Fruit fly (Drosophila melanogaster) whole organism, embryonic: ENCODE results near the gene dome.

Experiments used
- Adf1 ChIP-seq: fragments of 200-800 bp; sonication (Bioruptor generic); IDR thresholded peaks from 2 replicates; pipeline ENCODE4 v1.3.6; 2022; ENCODE audit warnings: missing biosample characterization, missing genetic modification characterization
- CG1024 ChIP-seq: fragments of 200-800 bp; sonication (Bioruptor generic); IDR thresholded peaks from 2 replicates; pipeline ENCODE4 v1.3.6; 2022; ENCODE audit warnings: missing biosample characterization, missing genetic modification characterization
- CG10321 ChIP-seq: fragments of 200-800 bp; sonication (Bioruptor generic); IDR thresholded peaks from 2 replicates; pipeline ENCODE4 v1.3.6; 2022; ENCODE audit warnings: missing biosample characterization, missing genetic modification characterization
- CG10366 ChIP-seq: fragments of 200-800 bp; sonication (Bioruptor generic); IDR thresholded peaks from 2 replicates; pipeline ENCODE4 v1.3.6; 2022; ENCODE audit warnings: missing biosample characterization, missing genetic modification characterization
- CG12071 ChIP-seq: fragments of 200-800 bp; sonication (Bioruptor generic); optimal IDR thresholded peaks from 3 replicates; lab custom pipeline; 2018; ENCODE audit warnings: missing biosample characterization, mild to moderate bottlenecking, missing genetic modification characterization
- CG12219 ChIP-seq: fragments of 200-800 bp; sonication (Bioruptor generic); optimal IDR thresholded peaks from 3 replicates; lab custom pipeline; 2018; ENCODE audit warnings: missing biosample characterization, mild to moderate bottlenecking, missing genetic modification characterization
- CG1233 ChIP-seq: fragments of 200-800 bp; sonication (Bioruptor generic); optimal IDR thresholded peaks from 4 replicates; lab custom pipeline; 2018; ENCODE audit warnings: missing biosample characterization, mild to moderate bottlenecking, missing genetic modification characterization
- CG1832 ChIP-seq: fragments of 200-800 bp; sonication (Bioruptor generic); optimal IDR thresholded peaks from 2 replicates; lab custom pipeline; 2017; ENCODE audit warnings: missing biosample characterization, mild to moderate bottlenecking, missing genetic modification characterization, inconsistent platforms
- CG18476 ChIP-seq: fragments of 200-800 bp; sonication (Bioruptor generic); optimal IDR thresholded peaks from 2 replicates; lab custom pipeline; 2016; ENCODE audit warnings: missing biosample characterization, mild to moderate bottlenecking, missing genetic modification characterization
- CG3065 ChIP-seq: fragments of 200-800 bp; sonication (Bioruptor generic); optimal IDR thresholded peaks from 2 replicates; lab custom pipeline; 2016; ENCODE audit warnings: missing biosample characterization, missing genetic modification characterization
- CG3726 ChIP-seq: fragments of 200-800 bp; sonication (Bioruptor generic); IDR thresholded peaks from 3 replicates; pipeline ENCODE4, ENCODE4 v1.3.6; 2022; ENCODE audit warnings: missing biosample characterization, missing genetic modification characterization
- CG4360 ChIP-seq: fragments of 200-800 bp; sonication (Bioruptor generic); IDR thresholded peaks from 2 replicates; pipeline ENCODE4 v1.3.6; 2022; ENCODE audit warnings: missing biosample characterization, missing genetic modification characterization
- CG6175 ChIP-seq: fragments of 200-800 bp; sonication (Bioruptor generic); IDR thresholded peaks from 3 replicates; pipeline ENCODE4 v1.3.6; 2022; ENCODE audit warnings: missing biosample characterization, missing genetic modification characterization
- CG6791 ChIP-seq: fragments of 200-800 bp; sonication (Bioruptor generic); IDR thresholded peaks from 3 replicates; pipeline ENCODE4 v1.3.6; 2022; ENCODE audit warnings: missing biosample characterization, missing genetic modification characterization; ENCODE audit not compliant: partially characterized antibody
- CG8089 ChIP-seq: fragments of 200-800 bp; sonication (Bioruptor generic); optimal IDR thresholded peaks from 3 replicates; lab custom pipeline; 2016; ENCODE audit warnings: missing biosample characterization, missing genetic modification characterization
- CG8478 ChIP-seq: fragments of >200 bp; optimal IDR thresholded peaks from 2 replicates; lab custom pipeline; 2018
- Dip3 ChIP-seq: fragments of 200-800 bp; sonication (Bioruptor generic); optimal IDR thresholded peaks from 3 replicates; lab custom pipeline; 2016; ENCODE audit warnings: missing biosample characterization, missing genetic modification characterization
- Dll ChIP-seq: fragments of 200-800 bp; sonication (Bioruptor generic); IDR thresholded peaks from 4 replicates; pipeline ENCODE4 v1.3.6; 2022; ENCODE audit warnings: missing biosample characterization, missing genetic modification characterization; ENCODE audit not compliant: partially characterized antibody
- E2f2 ChIP-seq: fragments of 200-800 bp; sonication (Bioruptor generic); IDR thresholded peaks from 2 replicates; pipeline ENCODE4 v1.3.6; 2022; ENCODE audit warnings: missing biosample characterization, missing genetic modification characterization
- GATAe ChIP-seq: fragments of 200-800 bp; sonication (Bioruptor generic); conservative IDR thresholded peaks from 2 replicates; pipeline ENCODE4 v1.3.6; 2022; ENCODE audit warnings: missing biosample characterization, missing genetic modification characterization
- HHEX ChIP-seq: fragments of 200-800 bp; sonication (Bioruptor generic); optimal IDR thresholded peaks from 3 replicates; lab custom pipeline; 2017; ENCODE audit warnings: missing biosample characterization, mild to moderate bottlenecking, missing genetic modification characterization, missing genetic modification reagents
- HLH4C ChIP-seq: fragments of 200-800 bp; sonication (Bioruptor generic); IDR thresholded peaks from 3 replicates; pipeline ENCODE4 v1.3.6; 2022; ENCODE audit warnings: missing biosample characterization, missing genetic modification characterization; ENCODE audit not compliant: partially characterized antibody
- HmgD ChIP-seq: fragments of 200-800 bp; sonication (Bioruptor generic); optimal IDR thresholded peaks from 3 replicates; lab custom pipeline; 2016; ENCODE audit warnings: missing biosample characterization, missing genetic modification characterization
- HmgZ ChIP-seq: fragments of 200-800 bp; sonication (Bioruptor generic); optimal IDR thresholded peaks from 2 replicates; lab custom pipeline; 2018; ENCODE audit warnings: missing biosample characterization, mild to moderate bottlenecking, missing genetic modification characterization
- Hr78 ChIP-seq, 2 experiments: fragments of 200-800 bp in 1 of 2; fragments of >200 bp in 1 of 2; sonication (Bioruptor generic) in 1 of 2; optimal IDR thresholded peaks; 2 replicates each; lab custom pipeline; 2017 to 2019; ENCODE audit warnings: missing biosample characterization in 2 of 2, missing genetic modification characterization in 2 of 2, mild to moderate bottlenecking in 1 of 2, moderate library complexity in 1 of 2
- Lim3 ChIP-seq: fragments of 200-800 bp; sonication (Bioruptor generic); IDR thresholded peaks from 2 replicates; pipeline ENCODE4 v1.3.6; 2022; ENCODE audit warnings: missing biosample characterization, missing genetic modification characterization
- NC2β ChIP-seq: fragments of 200-800 bp; sonication (Bioruptor generic); optimal IDR thresholded peaks from 2 replicates; lab custom pipeline; 2016; ENCODE audit warnings: missing biosample characterization, missing genetic modification characterization
- NFAT ChIP-seq: fragments of 200-800 bp; sonication (Bioruptor generic); IDR thresholded peaks from 2 replicates; pipeline ENCODE4 v1.3.6; 2022; ENCODE audit warnings: missing biosample characterization, missing genetic modification characterization
- NK7.1 ChIP-seq: fragments of 200-800 bp; sonication (Bioruptor generic); optimal IDR thresholded peaks from 3 replicates; lab custom pipeline; 2016; ENCODE audit warnings: missing biosample characterization, missing genetic modification characterization
- Nf-YB ChIP-seq: fragments of 200-800 bp; sonication (Bioruptor generic); optimal IDR thresholded peaks from 3 replicates; lab custom pipeline; 2019; ENCODE audit warnings: missing biosample characterization, mild to moderate bottlenecking, missing genetic modification characterization, moderate library complexity
- Optix ChIP-seq: fragments of 200-800 bp; sonication (Bioruptor generic); IDR thresholded peaks from 3 replicates; pipeline ENCODE4 v1.3.6; 2022; ENCODE audit warnings: missing biosample characterization, missing genetic modification characterization
- PHDP ChIP-seq: fragments of 200-800 bp; sonication (Bioruptor generic); optimal IDR thresholded peaks from 3 replicates; lab custom pipeline; 2018; ENCODE audit warnings: missing biosample characterization, mild to moderate bottlenecking, missing genetic modification characterization, moderate library complexity
- Poxn ChIP-seq: fragments of 200-800 bp; sonication (Bioruptor generic); IDR thresholded peaks from 2 replicates; pipeline ENCODE4 v1.3.6; 2022; ENCODE audit warnings: missing biosample characterization, missing genetic modification characterization
- br ChIP-seq: fragments of >200 bp; optimal IDR thresholded peaks from 2 replicates; lab custom pipeline; 2017
- chinmo ChIP-seq: fragments of 200-800 bp; sonication (Bioruptor generic); IDR thresholded peaks from 4 replicates; pipeline ENCODE4 v1.3.6; 2022; ENCODE audit warnings: missing biosample characterization, missing genetic modification characterization; ENCODE audit not compliant: partially characterized antibody
- ci ChIP-seq: fragments of 200-800 bp; sonication (Bioruptor generic); IDR thresholded peaks from 3 replicates; pipeline ENCODE4 v1.3.6; 2022; ENCODE audit warnings: missing biosample characterization, missing genetic modification characterization
- crol ChIP-seq: fragments of 200-800 bp; sonication (Bioruptor generic); IDR thresholded peaks from 2 replicates; pipeline ENCODE4 v1.3.6; 2022; ENCODE audit warnings: missing biosample characterization, missing genetic modification characterization
- dmrt99B ChIP-seq: fragments of 200-800 bp; sonication (Bioruptor generic); optimal IDR thresholded peaks from 2 replicates; lab custom pipeline; 2018; ENCODE audit warnings: missing biosample characterization, mild to moderate bottlenecking, missing genetic modification characterization, moderate library complexity
- hkb ChIP-seq, 2 experiments: fragments of 200-800 bp in 1 of 2; fragments of >200 bp in 1 of 2; sonication (Bioruptor generic) in 1 of 2; IDR thresholded peaks in 1 of 2; optimal IDR thresholded peaks in 1 of 2; 2 replicates each; pipeline versions ENCODE4 v1.3.6 to Lab custom; 2017 to 2022; ENCODE audit warnings: missing biosample characterization in 1 of 2, missing genetic modification characterization in 1 of 2
- inv ChIP-seq: fragments of 200-800 bp; sonication (Bioruptor generic); IDR thresholded peaks from 2 replicates; pipeline ENCODE4 v1.3.6; 2022; ENCODE audit warnings: missing biosample characterization, missing genetic modification characterization; ENCODE audit not compliant: partially characterized antibody
- jumu ChIP-seq: fragments of 200-800 bp; sonication (Bioruptor generic); optimal IDR thresholded peaks from 3 replicates; lab custom pipeline; 2016; ENCODE audit warnings: missing biosample characterization, missing genetic modification characterization
- lilli ChIP-seq: fragments of 200-800 bp; sonication (Bioruptor generic); optimal IDR thresholded peaks from 3 replicates; lab custom pipeline; 2016; ENCODE audit warnings: missing biosample characterization, missing genetic modification characterization
- onecut ChIP-seq: fragments of 200-800 bp; sonication (Bioruptor generic); IDR thresholded peaks from 2 replicates; pipeline ENCODE4 v1.3.6; 2022; ENCODE audit warnings: missing biosample characterization, missing genetic modification characterization
- pfk ChIP-seq: fragments of 200-800 bp; sonication (Bioruptor generic); optimal IDR thresholded peaks from 2 replicates; lab custom pipeline; 2018; ENCODE audit warnings: missing biosample characterization, mild to moderate bottlenecking, missing genetic modification characterization, moderate library complexity
- pho ChIP-seq: fragments of 200-800 bp; sonication (Bioruptor generic); optimal IDR thresholded peaks from 2 replicates; lab custom pipeline; 2016; ENCODE audit warnings: missing biosample characterization, missing genetic modification characterization
- sob ChIP-seq: fragments of 200-800 bp; sonication (Bioruptor generic); IDR thresholded peaks from 2 replicates; pipeline ENCODE4 v1.3.6; 2022; ENCODE audit warnings: missing biosample characterization, missing genetic modification characterization
- wdn ChIP-seq: fragments of 200-800 bp; sonication (Bioruptor generic); IDR thresholded peaks from 2 replicates; pipeline ENCODE4 v1.3.6; 2022; ENCODE audit warnings: missing biosample characterization, missing genetic modification characterization
- z ChIP-seq: fragments of 200-800 bp; sonication (Bioruptor generic); IDR thresholded peaks from 3 replicates; pipeline ENCODE4 v1.3.6; 2022; ENCODE audit warnings: missing biosample characterization, missing genetic modification characterization

Gene dome

DNA sequence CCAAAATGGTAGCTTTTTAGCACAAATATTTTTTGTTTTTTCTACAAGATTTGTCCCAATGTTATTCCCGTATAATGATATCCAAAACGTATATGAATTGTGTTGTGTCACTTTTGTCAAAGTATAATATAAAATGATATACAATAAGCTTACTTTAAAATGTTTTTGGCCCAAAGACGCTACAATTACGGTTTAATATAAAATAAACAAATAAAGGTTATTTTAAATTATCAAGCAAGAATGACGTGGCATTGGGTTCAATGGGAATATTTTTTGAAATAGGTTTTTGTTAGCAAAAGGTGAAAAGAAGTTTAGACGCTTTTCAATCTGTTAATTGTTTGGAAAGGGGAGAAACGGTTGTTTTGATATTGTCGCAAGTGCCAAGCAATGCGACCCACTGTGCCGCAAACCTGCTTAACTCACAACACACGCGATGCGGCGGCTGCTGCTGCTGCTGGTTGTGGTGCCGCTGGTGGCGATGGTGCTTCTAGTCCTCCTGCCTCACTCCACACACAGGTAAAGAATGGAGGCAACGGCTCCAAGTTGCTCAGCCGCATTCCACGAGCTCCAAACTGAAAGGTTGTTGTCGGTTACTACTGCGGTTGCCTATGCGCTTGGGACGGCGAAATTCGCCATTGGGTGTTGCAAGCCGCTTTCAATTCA lies 20.0 kb downstream of the dome start (continued):
- peak; percentile 72 for TF ChIP-seq dmrt99B (tag; lab: Kevin White, UChicago)
- no peak for TF ChIP-seq CG1024
- no peak for TF ChIP-seq CG3065 (GFP tag; lab: Kevin White, UChicago)
- no peak for TF ChIP-seq inv (GFP tag; lab: Robert Waterston, UW)
- TF ChIP-seq HmgD (GFP tag; lab: Kevin White, UChicago): no peak
- TF ChIP-seq CG18476 (GFP tag; lab: Kevin White, UChicago): peak; percentile 55
- no peak for TF ChIP-seq CG4360
- no peak for TF ChIP-seq CG10321 (GFP tag; lab: Robert Waterston, UW)
- no peak for TF ChIP-seq HHEX
- TF ChIP-seq GATAe (GFP tag; lab: Robert Waterston, UW): no peak
- no peak for TF ChIP-seq Poxn (GFP tag; lab: Robert Waterston, UW)
- no peak for TF ChIP-seq CG6791 (GFP tag; lab: Robert Waterston, UW)
- TF ChIP-seq pho (GFP tag; lab: Kevin White, UChicago): no peak
- TF ChIP-seq CG12071 (GFP tag; lab: Kevin White, UChicago): no peak
- TF ChIP-seq z: no peak
- peak; percentile 23 for TF ChIP-seq NC2β (GFP tag; lab: Kevin White, UChicago)
- TF ChIP-seq, all 482 proteins: peak for 143

DNA sequence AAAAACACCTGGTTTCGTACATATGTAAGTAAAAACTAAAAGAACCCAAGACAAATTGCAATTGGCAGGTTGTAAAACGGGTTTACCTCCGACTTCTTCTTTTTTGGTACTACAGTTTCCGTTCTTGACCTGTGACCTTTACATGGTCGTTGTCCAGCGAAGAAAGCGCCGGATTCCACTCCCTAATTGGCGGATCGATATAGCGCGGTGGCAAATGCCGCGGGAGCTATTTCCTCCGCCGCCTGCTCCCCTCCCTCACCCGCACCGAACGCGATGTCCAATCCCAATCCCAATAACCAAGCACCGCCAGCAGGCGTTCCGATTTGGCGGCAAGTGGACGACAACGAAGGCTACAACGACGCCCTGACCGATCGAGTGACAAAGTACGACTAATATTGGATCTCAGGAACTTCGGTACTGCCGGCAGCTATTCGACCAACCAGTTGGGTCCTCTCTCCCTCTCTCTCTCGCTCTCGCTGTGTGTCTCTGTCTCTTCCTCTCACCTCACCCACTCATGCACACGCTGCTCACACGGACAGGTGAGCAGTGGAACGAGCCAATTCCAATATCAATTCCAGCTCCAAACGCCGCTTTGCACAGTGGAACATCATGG lies 20.6 kb downstream of the dome start:
- 0 out of 2 replicates have a peak, but pooled peaks have one; percentile 33 for TF ChIP-seq sob (GFP tag; lab: Robert Waterston, UW)
- TF ChIP-seq jumu (GFP tag; lab: Kevin White, UChicago): peak; percentile 6
- no peak for TF ChIP-seq lilli (GFP tag; lab: Kevin White, UChicago)
- TF ChIP-seq hkb (optimal IDR thresholded peaks at IDR 0.05; lab: Kevin White, UChicago): no peak
- no peak for TF ChIP-seq hkb (GFP tag; IDR thresholded peaks at IDR 0.05; lab: Robert Waterston, UW)
- TF ChIP-seq pfk (GFP tag; lab: Kevin White, UChicago): no peak
- TF ChIP-seq Dll (GFP tag; lab: Robert Waterston, UW): 0 out of 4 replicates have a peak, but pooled peaks have one; percentile 18
- no peak for TF ChIP-seq PHDP (tag; lab: Kevin White, UChicago)
- peak in 1 of 2 experiments; percentile 97 for TF ChIP-seq Hr78 (GFP tag; optimal IDR thresholded peaks at IDR 0.05; lab: Kevin White, UChicago)
- no peak; the same call in 1 of the 2 replicates for TF ChIP-seq Adf1 (GFP tag; lab: Robert Waterston, UW)
- no peak for TF ChIP-seq NK7.1
- TF ChIP-seq ci (GFP tag; lab: Robert Waterston, UW): peak; percentile 58; the same call in 2 of the 3 replicates
- no peak for TF ChIP-seq Optix (GFP tag; lab: Robert Waterston, UW)
- peak; percentile 3 for TF ChIP-seq HmgZ (tag; lab: Kevin White, UChicago)
- TF ChIP-seq E2f2 (GFP tag; lab: Robert Waterston, UW): peak; percentile 27; the same call in 1 of the 2 replicates
- TF ChIP-seq br (lab: Kevin White, UChicago): no peak
- no peak for TF ChIP-seq HLH4C (GFP tag; lab: Robert Waterston, UW)
- no peak for TF ChIP-seq CG12219 (GFP tag; lab: Kevin White, UChicago)
- no peak for TF ChIP-seq wdn (GFP tag; lab: Robert Waterston, UW)
- TF ChIP-seq Dip3 (GFP tag; lab: Kevin White, UChicago): no peak
- no peak for TF ChIP-seq CG1233
- TF ChIP-seq crol (GFP tag; lab: Robert Waterston, UW): peak; percentile 81
- peak; percentile 35; the same call in 1 of the 2 replicates for TF ChIP-seq NFAT (GFP tag; lab: Robert Waterston, UW)
- TF ChIP-seq CG1832 (GFP tag; lab: Kevin White, UChicago): peak; percentile 69
- TF ChIP-seq onecut (GFP tag; lab: Robert Waterston, UW): 0 out of 2 replicates have a peak, but pooled peaks have one; percentile 9
- TF ChIP-seq Lim3 (GFP tag; lab: Robert Waterston, UW): no peak
- TF ChIP-seq CG8089 (GFP tag; lab: Kevin White, UChicago): no peak
- TF ChIP-seq CG10366 (GFP tag; lab: Robert Waterston, UW): 0 out of 2 replicates have a peak, but pooled peaks have one; percentile 11
- no peak for TF ChIP-seq CG3726 (GFP tag; lab: Robert Waterston, UW)
- peak; percentile 75 for TF ChIP-seq Nf-YB (GFP tag; lab: Kevin White, UChicago)
- TF ChIP-seq chinmo (GFP tag; lab: Robert Waterston, UW): 0 out of 4 replicates have a peak, but pooled peaks have one; percentile 52
- peak; percentile 48; the same call in 1 of the 3 replicates for TF ChIP-seq CG6175 (GFP tag; lab: Robert Waterston, UW)
- TF ChIP-seq CG8478 (lab: Kevin White, UChicago): peak; percentile 26
